Worm (Caenorhabditis elegans) whole organism, L3 larva: Measurements from ENCODE around the gene atln-2.

Experiments
- R02D3.7 ChIP-seq: fragments of 150-350 bp; optimal IDR thresholded peaks from 2 replicates; lab custom pipeline; 2014; ENCODE audit warnings: missing biosample characterization, missing genetic modification characterization
- aly-2 ChIP-seq: fragments of 150-350 bp; optimal IDR thresholded peaks from 2 replicates; lab custom pipeline; 2014; ENCODE audit warnings: missing biosample characterization, missing genetic modification characterization
- ama-1 ChIP-seq: fragments of 150-350 bp; optimal IDR thresholded peaks from 2 replicates; lab custom pipeline; 2018
- ceh-16 ChIP-seq: sonication (generic microtip); optimal IDR thresholded peaks from 2 replicates; lab custom pipeline; 2017; ENCODE audit warnings: missing biosample characterization, missing genetic modification characterization
- ceh-28 ChIP-seq: fragments of 150-350 bp; optimal IDR thresholded peaks from 2 replicates; lab custom pipeline; 2014; ENCODE audit warnings: missing biosample characterization, missing genetic modification reagents, missing genetic modification characterization
- ceh-82 ChIP-seq: fragments of 150-350 bp; optimal IDR thresholded peaks from 2 replicates; lab custom pipeline; 2014; ENCODE audit warnings: missing biosample characterization, missing genetic modification characterization
- daf-12 ChIP-seq: fragments of 150-350 bp; optimal IDR thresholded peaks from 2 replicates; lab custom pipeline; 2014; ENCODE audit warnings: missing biosample characterization, missing genetic modification reagents, missing genetic modification characterization
- egl-27 ChIP-seq: sonication (generic microtip); optimal IDR thresholded peaks from 4 replicates; lab custom pipeline; 2017; ENCODE audit warnings: missing biosample characterization, missing genetic modification reagents, missing genetic modification characterization
- egl-5 ChIP-seq: fragments of 150-350 bp; optimal IDR thresholded peaks from 2 replicates; lab custom pipeline; 2017; ENCODE audit warnings: missing biosample characterization, missing genetic modification reagents, missing genetic modification characterization, inconsistent platforms
- elt-1 ChIP-seq: fragments of 150-350 bp; optimal IDR thresholded peaks from 2 replicates; lab custom pipeline; 2014; ENCODE audit warnings: missing biosample characterization, missing genetic modification characterization
- elt-2 ChIP-seq: sonication (generic microtip); optimal IDR thresholded peaks from 2 replicates; lab custom pipeline; 2016; ENCODE audit warnings: missing genetic modification reagents, mild to moderate bottlenecking, missing genetic modification characterization, missing compliant biosample characterization
- elt-3 ChIP-seq, 3 experiments: fragments of 150-350 bp in 1 of 3; sonication (generic microtip) in 2 of 3; optimal IDR thresholded peaks; 2 replicates in 2 of 3; 4 replicates in 1 of 3; lab custom pipeline; 2014 to 2017; ENCODE audit warnings: missing biosample characterization in 3 of 3, missing genetic modification characterization in 3 of 3
- eor-1 ChIP-seq, 2 experiments: fragments of 150-350 bp; optimal IDR thresholded peaks; 2 replicates each; lab custom pipeline; 2014 to 2018; ENCODE audit warnings: missing biosample characterization in 2 of 2, missing genetic modification characterization in 2 of 2
- fos-1 ChIP-seq: fragments of 150-350 bp; optimal IDR thresholded peaks from 2 replicates; lab custom pipeline; 2014; ENCODE audit warnings: missing biosample characterization, missing genetic modification characterization
- hmg-11 ChIP-seq: sonication (generic microtip); optimal IDR thresholded peaks from 2 replicates; lab custom pipeline; 2016; ENCODE audit warnings: missing genetic modification characterization, missing compliant biosample characterization
- jun-1 ChIP-seq: fragments of 150-350 bp; optimal IDR thresholded peaks from 2 replicates; lab custom pipeline; 2014; ENCODE audit warnings: missing biosample characterization, missing genetic modification reagents, missing genetic modification characterization
- lin-15B ChIP-seq: fragments of 150-350 bp; optimal IDR thresholded peaks from 2 replicates; lab custom pipeline; 2014; ENCODE audit warnings: missing biosample characterization, missing genetic modification characterization
- lsy-12 ChIP-seq: sonication (generic microtip); optimal IDR thresholded peaks from 2 replicates; lab custom pipeline; 2016; ENCODE audit warnings: mild to moderate bottlenecking, missing genetic modification characterization, missing compliant biosample characterization
- mdl-1 ChIP-seq: fragments of 150-350 bp; optimal IDR thresholded peaks from 2 replicates; lab custom pipeline; 2014; ENCODE audit warnings: missing biosample characterization, missing genetic modification characterization
- mml-1 ChIP-seq: fragments of 150-350 bp; sonication (generic microtip); optimal IDR thresholded peaks from 3 replicates; lab custom pipeline; 2014; ENCODE audit warnings: missing biosample characterization, missing genetic modification characterization
- nfya-1 ChIP-seq: sonication (generic microtip); optimal IDR thresholded peaks from 2 replicates; lab custom pipeline; 2017; ENCODE audit warnings: missing genetic modification characterization, mild to moderate bottlenecking, missing compliant biosample characterization, antibody characterized with exemption, moderate library complexity; ENCODE audit not compliant: insufficient read depth
- nhr-11 ChIP-seq: fragments of 150-350 bp; optimal IDR thresholded peaks from 2 replicates; lab custom pipeline; 2014; ENCODE audit warnings: missing biosample characterization, missing genetic modification characterization
- nhr-12 ChIP-seq: fragments of 150-350 bp; optimal IDR thresholded peaks from 2 replicates; lab custom pipeline; 2014; ENCODE audit warnings: missing biosample characterization, missing genetic modification characterization
- nhr-23 ChIP-seq: fragments of 150-350 bp; optimal IDR thresholded peaks from 2 replicates; lab custom pipeline; 2014; ENCODE audit warnings: missing biosample characterization, missing genetic modification reagents, missing genetic modification characterization
- nhr-237 ChIP-seq: fragments of 150-350 bp; optimal IDR thresholded peaks from 2 replicates; lab custom pipeline; 2014; ENCODE audit warnings: missing biosample characterization, missing genetic modification characterization
- nhr-43 ChIP-seq: sonication (generic microtip); optimal IDR thresholded peaks from 2 replicates; lab custom pipeline; 2016; ENCODE audit warnings: mild to moderate bottlenecking, missing genetic modification characterization, missing compliant biosample characterization; ENCODE audit not compliant: poor library complexity, severe bottlenecking
- nhr-67 ChIP-seq: fragments of 150-350 bp; optimal IDR thresholded peaks from 2 replicates; lab custom pipeline; 2014; ENCODE audit warnings: missing biosample characterization, missing genetic modification characterization
- pha-4 ChIP-seq: fragments of 150-350 bp; optimal IDR thresholded peaks from 2 replicates; lab custom pipeline; 2014; ENCODE audit warnings: missing biosample characterization, missing genetic modification reagents, missing genetic modification characterization
- pqm-1 ChIP-seq: fragments of 150-350 bp; optimal IDR thresholded peaks from 2 replicates; lab custom pipeline; 2017; ENCODE audit warnings: missing biosample characterization, missing genetic modification characterization, inconsistent platforms
- sea-2 ChIP-seq: fragments of 150-350 bp; sonication (generic microtip); optimal IDR thresholded peaks from 4 replicates; lab custom pipeline; 2014; ENCODE audit warnings: missing biosample characterization, missing genetic modification reagents, missing genetic modification characterization
- skn-1 ChIP-seq: fragments of 150-350 bp; optimal IDR thresholded peaks from 2 replicates; lab custom pipeline; 2014; ENCODE audit warnings: missing biosample characterization, missing genetic modification characterization
- snpc-4 ChIP-seq: fragments of 150-350 bp; optimal IDR thresholded peaks from 2 replicates; lab custom pipeline; 2014; ENCODE audit warnings: missing biosample characterization, missing genetic modification characterization
- tbx-2 ChIP-seq: sonication (generic microtip); optimal IDR thresholded peaks from 2 replicates; lab custom pipeline; 2016; ENCODE audit warnings: mild to moderate bottlenecking, missing genetic modification characterization, missing compliant biosample characterization
- unc-39 ChIP-seq: sonication (generic microtip); optimal IDR thresholded peaks from 4 replicates; lab custom pipeline; 2017; ENCODE audit warnings: missing biosample characterization, missing genetic modification characterization
- unc-62 ChIP-seq: fragments of 150-350 bp; sonication (generic microtip); optimal IDR thresholded peaks from 4 replicates; lab custom pipeline; 2014; ENCODE audit warnings: missing biosample characterization, missing genetic modification reagents, missing genetic modification characterization
- zag-1 ChIP-seq: fragments of 150-350 bp; optimal IDR thresholded peaks from 2 replicates; lab custom pipeline; 2014; ENCODE audit warnings: missing biosample characterization, missing genetic modification characterization

The atln-2 gene

DNA sequence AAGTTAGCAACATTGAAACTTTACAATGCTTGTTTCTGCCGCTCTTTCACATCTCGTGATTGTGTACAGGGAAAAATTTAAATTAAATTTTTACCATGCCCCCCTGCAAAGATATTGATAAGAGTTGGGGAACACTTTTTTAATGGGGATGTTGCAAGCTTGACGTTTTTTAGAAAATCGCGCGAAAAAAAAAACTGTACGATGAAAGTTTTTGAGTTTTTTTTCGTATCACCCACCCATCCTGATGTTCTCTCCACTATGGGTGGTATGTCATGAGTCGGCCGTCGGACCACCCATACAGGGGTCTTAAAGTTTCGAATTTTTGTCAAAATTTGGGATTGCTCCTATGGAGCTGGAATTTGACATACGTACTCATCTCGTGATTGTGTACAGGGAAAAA is 32.4 kb upstream of the atln-2 start:
- no peak for TF ChIP-seq lin-15B (tag; lab: Kevin White, UChicago)
- TF ChIP-seq, all 47 proteins: peak for 0

DNA sequence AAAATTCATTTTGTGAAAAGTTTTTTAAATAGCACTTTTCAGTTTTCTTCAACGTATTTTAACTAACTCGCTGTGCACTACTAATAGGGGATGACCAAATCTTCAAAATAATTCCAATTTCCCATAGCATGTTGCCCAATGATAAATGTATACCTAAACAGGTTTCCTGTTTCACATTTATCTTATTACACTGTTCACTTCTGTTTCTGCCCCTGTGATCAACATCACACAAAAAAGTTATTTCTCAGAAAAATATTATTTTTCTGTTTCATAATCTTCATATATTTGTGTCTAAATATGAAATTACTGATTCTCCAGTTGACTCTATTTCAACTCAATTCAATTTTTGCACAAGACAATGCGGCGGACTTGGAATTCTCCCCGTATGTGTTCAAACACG is 30.9 kb upstream of the atln-2 start, which contains the start of gene Y41E3.22:
TSS of gene Y41E3.22 (plus strand) at position 243 of the 400 bp plus-strand sequence.
- TF ChIP-seq snpc-4 (tag; lab: Kevin White, UChicago) (no peak), unc-39 (tag; lab: Kevin White, UChicago) (no peak), ceh-82 (no peak), mdl-1 (tag; lab: Kevin White, UChicago) (no peak), R02D3.7 (tag; lab: Kevin White, UChicago) (no peak)

DNA sequence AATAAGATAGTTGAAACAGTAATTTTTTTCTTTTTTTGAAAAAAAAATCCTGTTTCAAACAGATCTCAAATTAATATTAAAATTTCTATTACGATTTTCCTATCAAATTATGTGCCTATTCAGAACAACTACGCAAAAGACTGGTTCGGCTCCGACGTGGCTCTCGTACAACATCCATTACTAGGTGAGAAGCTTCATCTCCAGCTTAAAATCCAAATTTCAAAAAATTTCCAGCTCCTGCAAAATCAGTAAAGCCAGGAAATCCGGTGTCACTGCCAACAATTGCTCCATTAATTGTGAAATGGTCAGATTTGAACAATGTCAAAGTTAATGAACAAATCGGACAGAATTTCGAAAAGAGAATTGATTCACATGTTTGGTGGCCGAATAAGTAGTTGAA is 27.6 kb upstream of the atln-2 start:
- TF ChIP-seq egl-27 (tag; lab: Kevin White, UChicago) = no peak
- no peak for TF ChIP-seq elt-3 (tag; optimal IDR thresholded peaks at IDR 0.05; lab: Kevin White, UChicago)

DNA sequence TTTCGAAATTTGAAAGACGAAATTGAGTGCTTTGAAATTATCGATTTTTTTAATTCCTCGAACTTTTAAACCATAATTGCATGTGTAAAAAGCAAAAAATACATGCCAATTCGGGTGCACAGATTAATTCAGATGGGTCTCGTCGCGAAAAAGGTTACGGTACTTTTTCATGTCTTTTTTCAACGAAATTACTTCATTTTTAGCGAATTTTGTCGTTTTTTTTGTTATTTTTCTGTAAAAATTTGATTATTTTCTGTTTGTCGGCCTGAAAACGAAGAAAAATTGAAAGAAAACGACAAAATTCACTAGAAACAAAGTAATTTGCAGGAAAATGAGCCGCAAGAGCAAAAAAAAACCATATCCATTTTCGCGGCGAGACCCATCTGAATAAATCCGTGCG is 26.6 kb upstream of the atln-2 start:
- TF ChIP-seq ceh-28 (tag; lab: Kevin White, UChicago) (peak; percentile 29), egl-27 (tag; lab: Kevin White, UChicago) (no peak)
- TF ChIP-seq, all 47 proteins: peak for 1

DNA sequence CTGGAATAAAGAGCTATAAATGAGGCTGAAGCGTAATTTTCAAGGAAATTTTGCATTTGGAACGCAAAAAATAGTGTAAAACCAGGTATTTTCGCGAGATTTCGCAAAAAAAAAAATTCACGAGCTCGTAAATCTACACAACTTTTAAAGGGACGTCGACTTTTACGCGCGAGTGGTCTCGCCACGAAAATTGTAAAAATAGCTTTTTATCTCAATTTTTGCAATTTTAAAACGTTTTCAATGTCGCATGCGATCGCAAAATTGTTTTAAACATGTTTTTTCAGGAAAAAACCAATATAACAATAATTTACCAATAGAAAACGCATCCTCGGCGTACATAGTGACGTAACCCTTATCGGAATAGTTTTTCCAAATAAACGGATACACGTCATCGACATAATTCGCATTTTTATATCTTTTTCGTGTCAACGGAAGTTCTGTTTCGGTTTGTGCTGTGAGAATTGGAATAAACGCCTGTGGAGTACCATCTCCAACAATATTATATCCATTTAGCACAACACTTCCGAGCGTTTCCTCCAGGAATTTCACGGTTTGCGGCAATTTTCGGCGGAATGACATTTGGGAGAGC is 24.6 kb upstream of the atln-2 start:
- TF ChIP-seq pha-4 = peak; percentile 5
- TF ChIP-seq lin-15B (tag; lab: Kevin White, UChicago) = peak; percentile 12
- no peak for TF ChIP-seq nfya-1 (tag; lab: Kevin White, UChicago)
- TF ChIP-seq R02D3.7 (tag; lab: Kevin White, UChicago) = peak; percentile 81
- TF ChIP-seq aly-2 = peak; percentile 42

DNA sequence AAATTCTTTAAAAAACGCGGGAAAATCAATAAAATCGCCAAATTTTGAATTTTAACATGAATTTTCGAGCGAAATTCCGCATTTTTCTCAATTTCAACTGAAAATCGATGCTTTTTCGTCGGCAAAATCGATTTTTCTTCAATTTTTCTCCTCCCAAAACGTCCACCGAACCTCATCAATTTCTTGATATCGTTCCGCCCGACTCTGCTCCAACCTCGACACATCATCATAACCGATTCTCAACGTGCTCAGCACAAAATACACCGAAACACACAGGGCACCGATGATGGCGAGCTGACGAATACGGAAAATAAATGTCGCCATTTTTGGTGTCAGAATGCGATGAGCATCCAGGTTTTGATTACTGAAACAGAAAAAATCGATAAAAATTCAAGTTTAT is 22.9 kb upstream of the atln-2 start, which contains the start of gene Y41E3.1:
TSS of gene Y41E3.1 (minus strand) at position 324 of the 400 bp plus-strand sequence.
- TF ChIP-seq egl-27 (tag; lab: Kevin White, UChicago) = no peak
- no peak for TF ChIP-seq nhr-11 (tag; lab: Kevin White, UChicago)
- TF ChIP-seq nhr-43 (tag; lab: Kevin White, UChicago) = no peak
- no peak for TF ChIP-seq egl-5 (tag; lab: Kevin White, UChicago)
- TF ChIP-seq mdl-1 (tag; lab: Kevin White, UChicago) = no peak
- no peak for TF ChIP-seq elt-3 (tag; optimal IDR thresholded peaks at IDR 0.05; lab: Kevin White, UChicago)
- TF ChIP-seq R02D3.7 (tag; lab: Kevin White, UChicago) = no peak
- no peak for TF ChIP-seq sea-2 (GFP tag; lab: Kevin White, UChicago)
- TF ChIP-seq fos-1 = no peak
- TF ChIP-seq ceh-28 (tag; lab: Kevin White, UChicago) = no peak
- TF ChIP-seq nhr-12 = no peak
- no peak for TF ChIP-seq pha-4
- TF ChIP-seq lsy-12 = no peak
- no peak for TF ChIP-seq ceh-82
- no peak for TF ChIP-seq mml-1
- no peak for TF ChIP-seq jun-1 (tag; lab: Kevin White, UChicago)
- no peak for TF ChIP-seq skn-1 (tag; lab: Kevin White, UChicago)

DNA sequence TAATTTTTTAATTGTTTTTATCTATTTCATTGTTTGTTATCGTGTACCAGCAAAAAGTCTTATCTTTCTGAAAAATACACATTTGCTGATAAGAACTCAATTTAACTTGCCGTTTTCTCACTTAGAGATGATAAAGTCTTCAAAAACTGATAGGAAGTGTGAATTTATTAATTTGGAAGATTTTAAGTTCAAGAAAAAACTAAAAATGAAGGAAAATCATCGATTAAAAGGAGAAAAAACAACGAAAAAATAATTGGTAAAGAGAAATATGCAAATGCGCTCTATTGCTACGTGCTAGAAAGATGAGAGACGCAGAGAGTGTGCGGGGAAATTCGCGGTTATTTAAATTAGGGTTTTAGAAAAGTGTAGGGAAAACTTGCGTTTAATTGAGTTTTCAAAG is 22.0 kb upstream of the atln-2 start:
- TF ChIP-seq skn-1 (tag; lab: Kevin White, UChicago) = peak; percentile 19
- no peak for TF ChIP-seq zag-1
- TF ChIP-seq elt-2 (tag; lab: Kevin White, UChicago) = peak; percentile 97
- TF ChIP-seq pha-4 = peak; percentile 74
- no peak for TF ChIP-seq ama-1
- TF ChIP-seq nhr-11 (tag; lab: Kevin White, UChicago) = no peak
- no peak for TF ChIP-seq ceh-28 (tag; lab: Kevin White, UChicago)
- no peak for TF ChIP-seq fos-1
- TF ChIP-seq sea-2 (GFP tag; lab: Kevin White, UChicago) = no peak
- no peak for TF ChIP-seq tbx-2
- TF ChIP-seq egl-5 (tag; lab: Kevin White, UChicago) = no peak
- TF ChIP-seq lin-15B (tag; lab: Kevin White, UChicago) = peak; percentile 91
- no peak for TF ChIP-seq egl-27 (tag; lab: Kevin White, UChicago)
- TF ChIP-seq nhr-67 (tag; lab: Kevin White, UChicago) = no peak
- no peak for TF ChIP-seq elt-3 (tag; optimal IDR thresholded peaks at IDR 0.05; lab: Kevin White, UChicago)
- TF ChIP-seq nhr-237 (tag; lab: Kevin White, UChicago) = no peak
- no peak for TF ChIP-seq nhr-23 (tag; lab: Kevin White, UChicago)
- no peak for TF ChIP-seq mml-1
- no peak for TF ChIP-seq elt-1 (tag; lab: Kevin White, UChicago)
- TF ChIP-seq pqm-1 (tag; lab: Kevin White, UChicago) = peak; percentile 86
- peak; percentile 62 for TF ChIP-seq hmg-11 (tag; lab: Kevin White, UChicago)
- no peak for TF ChIP-seq ceh-82
- peak; percentile 87 for TF ChIP-seq snpc-4 (tag; lab: Kevin White, UChicago)
- TF ChIP-seq unc-39 (tag; lab: Kevin White, UChicago) = no peak
- TF ChIP-seq daf-12 (tag; lab: Kevin White, UChicago) = no peak
- TF ChIP-seq unc-62 = no peak
- TF ChIP-seq eor-1 (tag; optimal IDR thresholded peaks at IDR 0.05; lab: Kevin White, UChicago) = no peak
- no peak for TF ChIP-seq ceh-16 (tag; lab: Kevin White, UChicago)
- peak; percentile 74 for TF ChIP-seq R02D3.7 (tag; lab: Kevin White, UChicago)
- TF ChIP-seq jun-1 (tag; lab: Kevin White, UChicago) = peak; percentile 26
- TF ChIP-seq nfya-1 (tag; lab: Kevin White, UChicago) = peak; percentile 86
